Worm (Caenorhabditis elegans) whole organism, L4 larva: ENCODE measurements around the gene cyp-25A6.

Experiments
- dve-1 ChIP-seq: sonication (generic microtip); optimal IDR thresholded peaks from 2 replicates; lab custom pipeline; 2017; ENCODE audit warnings: antibody characterized with exemption, mild to moderate bottlenecking, missing genetic modification characterization, missing compliant biosample characterization; ENCODE audit not compliant: insufficient read depth
- gei-8 ChIP-seq: fragments of 200-800 bp; sonication (Bioruptor generic); optimal IDR thresholded peaks from 2 replicates; lab custom pipeline; 2018; ENCODE audit warnings: mild to moderate bottlenecking, missing genetic modification characterization, missing compliant biosample characterization
- lin-1 ChIP-seq: fragments of 200-800 bp; sonication (Bioruptor generic); IDR thresholded peaks from 2 replicates; pipeline ENCODE4 v1.3.6; 2022; ENCODE audit warnings: missing genetic modification reagents, missing genetic modification characterization, missing compliant biosample characterization
- pha-4 ChIP-seq, 2 experiments: fragments of 150-350 bp in 1 of 2; fragments of 200-800 bp in 1 of 2; sonication (Bioruptor generic) in 1 of 2; IDR thresholded peaks in 1 of 2; optimal IDR thresholded peaks in 1 of 2; 2 replicates each; pipeline versions ENCODE4 v1.3.6 to Lab custom; 2014 to 2022; ENCODE audit warnings: missing genetic modification characterization in 2 of 2, missing genetic modification reagents in 2 of 2, missing biosample characterization in 1 of 2, missing compliant biosample characterization in 1 of 2
- skn-1 ChIP-seq: fragments of 150-350 bp; optimal IDR thresholded peaks from 2 replicates; lab custom pipeline; 2014; ENCODE audit warnings: missing biosample characterization, missing genetic modification characterization

DNA sequence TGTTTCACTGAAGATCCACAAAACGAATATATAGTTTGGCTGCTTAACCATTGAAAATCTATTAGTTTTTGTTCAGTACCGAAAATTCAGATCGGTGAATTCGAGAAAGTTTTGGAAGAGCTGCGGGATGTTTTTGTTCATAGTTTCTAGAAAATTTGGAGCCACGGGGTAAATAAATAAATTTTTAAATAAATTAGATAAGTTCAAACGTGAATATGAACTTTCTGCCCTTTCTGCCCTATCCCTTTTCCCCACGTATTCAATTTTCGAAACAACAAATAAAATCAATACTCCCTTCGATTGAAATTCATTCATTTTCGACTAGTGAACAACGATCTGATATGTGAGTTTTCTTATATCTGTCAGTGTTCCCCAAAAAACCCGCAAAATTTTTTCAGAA, 35.1 kb upstream of the cyp-25A6 start, which contains the start of gene scrm-5:
- no peak for TF ChIP-seq skn-1 (tag; lab: Kevin White, UChicago)
- no peak for TF ChIP-seq pha-4 (GFP tag; IDR thresholded peaks at IDR 0.05; lab: Robert Waterston, UW)
- no peak for TF ChIP-seq pha-4 (tag; optimal IDR thresholded peaks at IDR 0.05; lab: Kevin White, UChicago)
- TF ChIP-seq lin-1 (GFP tag; lab: Robert Waterston, UW) = no peak
- no peak for TF ChIP-seq gei-8 (GFP tag; lab: Kevin White, UChicago)
- no peak for TF ChIP-seq dve-1 (tag; lab: Kevin White, UChicago)
